Fruit fly (Drosophila melanogaster): ENCODE data around the gene RasGAP1.

RasGAP1 gene

DNA sequence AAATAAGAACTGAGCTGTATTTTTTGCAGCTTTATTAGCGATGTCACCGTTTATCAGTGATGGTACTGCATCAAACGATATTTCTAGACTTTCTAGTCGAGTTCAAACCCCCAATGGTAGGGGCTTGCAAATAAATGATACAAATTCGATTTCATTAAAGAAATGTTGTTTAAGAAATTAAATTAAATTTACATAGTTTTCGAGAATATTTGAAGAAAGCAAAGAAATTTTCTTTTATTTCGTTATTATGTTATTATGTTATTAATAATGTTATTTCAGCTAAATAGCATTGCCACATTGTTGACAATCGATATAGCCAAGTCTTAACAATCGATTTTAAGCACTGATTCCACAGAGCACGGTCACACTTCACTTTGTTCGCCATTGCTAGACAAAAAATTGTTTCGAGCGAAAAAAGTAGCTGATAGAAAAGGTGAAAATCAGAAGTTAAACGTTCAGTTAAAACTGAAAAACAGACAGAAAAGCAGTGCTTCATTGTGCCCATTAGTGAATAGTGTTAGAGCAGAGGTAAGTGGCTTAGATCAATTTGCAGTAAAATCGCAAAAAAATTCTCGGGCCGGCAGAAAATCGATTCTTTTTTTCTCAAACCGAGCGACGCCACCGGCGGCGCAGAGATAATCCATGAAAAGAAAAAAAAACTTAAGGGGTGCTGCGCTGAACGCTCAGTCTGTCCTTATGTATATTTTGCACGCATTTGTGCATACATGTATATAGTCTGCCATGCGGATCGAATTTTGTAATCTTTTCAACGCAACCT, 9.4 kb upstream of the RasGAP1 start, which contains the start of the genes iPLA2-VIA and Ciz1 (continued):
- TF ChIP-seq CG9797 (GFP tag; optimal IDR thresholded peaks at IDR 0.05) (peak; percentile 82), dm (GFP tag; optimal IDR thresholded peaks at IDR 0.05) (no peak), CG2199 (GFP tag; IDR thresholded peaks at IDR 0.05) (0 out of 3 replicates have a peak, but pooled peaks have one; percentile 73), CG30431 (GFP tag; optimal IDR thresholded peaks at IDR 0.05) (no peak), MBD-R2 (GFP tag; IDR thresholded peaks at IDR 0.05) (peak; percentile 53), CG4328 (GFP tag; optimal IDR thresholded peaks at IDR 0.05) (no peak), dati (GFP tag; IDR thresholded peaks at IDR 0.05) (no peak), Rfx (GFP tag; IDR thresholded peaks at IDR 0.05) (no peak), CG3847 (GFP tag; IDR thresholded peaks at IDR 0.05) (no peak), CG2712 (tag; optimal IDR thresholded peaks at IDR 0.05) (peak; percentile 61), CG7963 (GFP tag; IDR thresholded peaks at IDR 0.05; ENCODE audit: partially characterized antibody) (peak; percentile 47; the same call in 1 of the 3 replicates), Sin3A (optimal IDR thresholded peaks at IDR 0.05) (peak; percentile 93), CG10267 (tag; optimal IDR thresholded peaks at IDR 0.05) (peak; percentile 82), Ssrp (tag; optimal IDR thresholded peaks at IDR 0.05) (no peak), knrl (GFP tag; IDR thresholded peaks at IDR 0.05; ENCODE audit: partially characterized antibody) (peak; percentile 91), Scr (GFP tag; IDR thresholded peaks at IDR 0.05; ENCODE audit: partially characterized antibody) (peak; percentile 89), dpn (GFP tag; optimal IDR thresholded peaks at IDR 0.05) (peak; percentile 6 to 27), CG33213 (GFP tag; optimal IDR thresholded peaks at IDR 0.05) (peak; percentile 25), Kr (GFP tag; optimal IDR thresholded peaks at IDR 0.05) (no peak), CG4617 (GFP tag; optimal IDR thresholded peaks at IDR 0.05; ENCODE audit: borderline replicate concordance) (peak; percentile 31), exex (tag; optimal IDR thresholded peaks at IDR 0.05) (peak; percentile 24), eve (GFP tag; optimal IDR thresholded peaks at IDR 0.05) (no peak), CG15073 (GFP tag; optimal IDR thresholded peaks at IDR 0.05) (no peak), CG34422 (GFP tag; IDR thresholded peaks at IDR 0.05) (peak; percentile 55; the same call in 1 of the 3 replicates), Antp (GFP tag; optimal IDR thresholded peaks at IDR 0.05) (peak; percentile 38), CG34224 (GFP tag; IDR thresholded peaks at IDR 0.05; ENCODE audit: partially characterized antibody) (peak; percentile 44; the same call in 2 of the 3 replicates), CG8478 (optimal IDR thresholded peaks at IDR 0.05) (no peak), Med (GFP tag) (peak; percentile 81), shn (GFP tag; optimal IDR thresholded peaks at IDR 0.05) (no peak), prd (optimal IDR thresholded peaks at IDR 0.05) (no peak), prd (GFP tag; IDR thresholded peaks at IDR 0.05) (peak; percentile 45; the same call in 1 of the 3 replicates), BEAF-32 (GFP tag; optimal IDR thresholded peaks at IDR 0.05) (peak; percentile 92), CG13287 (GFP tag; IDR thresholded peaks at IDR 0.05; ENCODE audit: partially characterized antibody) (peak; percentile 82)

DNA sequence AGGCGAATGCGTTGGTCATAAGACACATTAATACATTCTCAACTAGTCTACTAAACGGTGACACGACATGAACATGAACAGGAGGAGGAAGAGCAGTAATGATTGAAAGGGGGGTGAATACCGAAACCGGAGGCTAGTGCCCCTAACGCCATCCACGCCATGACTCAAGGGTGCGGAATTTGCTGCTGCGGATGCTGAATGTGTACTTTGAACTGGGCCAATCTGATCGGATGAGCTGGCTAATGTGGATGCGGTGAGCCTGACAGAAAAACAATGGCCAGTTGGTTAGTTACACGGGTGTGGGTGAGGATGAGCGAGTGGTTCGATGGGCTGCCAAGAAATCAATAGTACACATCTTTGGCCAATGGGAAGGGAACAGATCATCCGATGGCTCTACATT, 8.6 kb upstream of the RasGAP1 start:
- TF ChIP-seq CG16813 (GFP tag; IDR thresholded peaks at IDR 0.05; ENCODE audit: partially characterized antibody) (no peak), nom (GFP tag; optimal IDR thresholded peaks at IDR 0.05) (peak; percentile 76)

DNA sequence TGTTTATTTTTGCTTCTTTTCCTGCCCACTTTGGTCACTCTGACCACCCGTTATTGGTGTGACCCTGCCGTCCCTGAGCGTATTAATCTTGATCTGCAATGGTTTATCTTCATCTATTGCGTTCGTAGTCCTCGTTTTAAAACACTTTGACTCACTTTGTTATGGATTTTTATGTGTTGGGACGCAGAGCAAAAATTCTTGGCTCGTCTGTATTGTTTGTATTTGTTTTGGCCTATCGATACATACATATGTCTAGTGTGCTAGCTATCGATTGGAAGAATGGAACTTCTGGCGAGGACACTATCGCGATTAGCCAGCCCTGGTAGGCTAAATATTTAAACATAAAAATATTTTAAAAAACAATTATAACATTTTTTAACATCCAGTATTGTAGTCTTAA, 4.5 kb upstream of the RasGAP1 start, which contains the start of gene CG10809:
CG10809 (minus strand) TSS at position 266 of the 400 bp plus-strand sequence.
- no peak for TF ChIP-seq gem (tag; optimal IDR thresholded peaks at IDR 0.05)
- no peak for TF ChIP-seq CG4328 (GFP tag; optimal IDR thresholded peaks at IDR 0.05)
- TF ChIP-seq fd102C (GFP tag; optimal IDR thresholded peaks at IDR 0.05) = peak; percentile 5
- TF ChIP-seq Asciz (GFP tag; optimal IDR thresholded peaks at IDR 0.05) = no peak
- peak; percentile 89 for TF ChIP-seq CG7963 (GFP tag; IDR thresholded peaks at IDR 0.05; ENCODE audit: partially characterized antibody)
- TF ChIP-seq CG2120 (GFP tag; optimal IDR thresholded peaks at IDR 0.05) = peak; percentile 55
- 0 out of 3 replicates have a peak, but pooled peaks have one; percentile 33 for TF ChIP-seq CG2199 (GFP tag; IDR thresholded peaks at IDR 0.05)
- peak; percentile 11 for TF ChIP-seq Hr3 (GFP tag; optimal IDR thresholded peaks at IDR 0.05)
- TF ChIP-seq CG4820 (GFP tag; optimal IDR thresholded peaks at IDR 0.05) = peak; percentile 19
- TF ChIP-seq CG10147 (GFP tag; optimal IDR thresholded peaks at IDR 0.05) = peak; percentile 4
- TF ChIP-seq ham (GFP tag; IDR thresholded peaks at IDR 0.05) = no peak
- peak; percentile 25 for TF ChIP-seq CG13123 (GFP tag; optimal IDR thresholded peaks at IDR 0.05)
- peak; percentile 28 for TF ChIP-seq Six4 (GFP tag; optimal IDR thresholded peaks at IDR 0.05)
- peak; percentile 88 for TF ChIP-seq CG9797 (GFP tag; optimal IDR thresholded peaks at IDR 0.05)
- peak; percentile 39 for TF ChIP-seq CG13296 (GFP tag; optimal IDR thresholded peaks at IDR 0.05)
- TF ChIP-seq Ets65A (GFP tag) = peak; percentile 91
- no peak for TF ChIP-seq en (GFP tag; optimal IDR thresholded peaks at IDR 0.05)

All from whole organism, embryonic.